Worm (Caenorhabditis elegans): ENCODE data around the gene Y97E10AR.1.

DNA sequence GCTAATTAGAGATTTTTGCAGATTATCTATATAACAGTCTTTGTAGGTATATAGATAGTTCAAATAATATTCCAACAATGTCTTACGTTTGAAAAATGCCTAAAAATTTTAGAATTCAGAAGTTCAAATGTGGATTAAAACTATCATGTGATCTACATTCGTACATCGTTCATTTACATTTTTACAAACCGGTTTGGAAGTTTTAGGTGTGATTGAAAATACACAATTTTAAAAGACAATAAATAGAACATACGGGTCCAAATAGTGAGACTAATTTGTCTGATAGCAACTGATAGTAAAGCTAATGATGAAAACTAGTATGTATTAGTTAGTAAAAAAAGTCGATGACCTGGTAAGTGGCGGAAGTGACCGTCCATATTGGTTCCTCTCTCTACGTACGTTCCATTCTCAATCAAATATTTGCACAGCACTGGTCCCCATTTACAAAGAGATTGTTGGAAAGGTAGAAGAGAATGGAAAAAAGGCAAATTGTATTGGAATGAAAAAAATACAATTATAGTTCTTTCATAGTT, 40.1 kb downstream of the Y97E10AR.1 start:
- TF ChIP-seq mxl-1 (tag; optimal IDR thresholded peaks at IDR 0.05) (no peak), lsy-27 (tag; optimal IDR thresholded peaks at IDR 0.05; ENCODE audit: borderline replicate concordance, insufficient read depth) (no peak), madf-3 (GFP tag; IDR thresholded peaks at IDR 0.05) (no peak), lin-35 (GFP tag; optimal IDR thresholded peaks at IDR 0.05) (no peak), unc-62 (GFP tag; optimal IDR thresholded peaks at IDR 0.05) (no peak), unc-130 (GFP tag; optimal IDR thresholded peaks at IDR 0.05) (no peak), ztf-6 (GFP tag; IDR thresholded peaks at IDR 0.05) (no peak), Y53F4B.3 (GFP tag; IDR thresholded peaks at IDR 0.05) (no peak), hlh-12 (tag; optimal IDR thresholded peaks at IDR 0.05) (no peak)

Data from whole organism, young adult.